Worm (Caenorhabditis elegans): ENCODE results near the gene srw-85.
A peak's percentile ranks its signal among the peaks of the same experiment; 100 is the strongest.

srw-85 gene

ce11 chrV:19431036-19431435, at the start of gene srw-85:
srw-85 (minus strand) TSS chrV:19431136.
- TF ChIP-seq nhr-19 (GFP tag; conservative IDR thresholded peaks at IDR 0.05) = no peak
- TF ChIP-seq unc-130 (tag; optimal IDR thresholded peaks at IDR 0.05) = no peak
- TF ChIP-seq lin-15B (tag; optimal IDR thresholded peaks at IDR 0.05) = no peak
- no peak for TF ChIP-seq ceh-88 (GFP tag; IDR thresholded peaks at IDR 0.05)
- TF ChIP-seq sptf-1 (tag; optimal IDR thresholded peaks at IDR 0.05) = no peak
- TF ChIP-seq unc-62 (GFP tag; optimal IDR thresholded peaks at IDR 0.05) = no peak
- no peak for TF ChIP-seq hpl-2 (GFP tag; optimal IDR thresholded peaks at IDR 0.05)
- no peak for TF ChIP-seq fos-1 (tag; optimal IDR thresholded peaks at IDR 0.05)
- no peak for TF ChIP-seq lin-35 (GFP tag; optimal IDR thresholded peaks at IDR 0.05)
- no peak for TF ChIP-seq ceh-90 (tag; optimal IDR thresholded peaks at IDR 0.05)
- no peak for TF ChIP-seq unc-86 (tag; optimal IDR thresholded peaks at IDR 0.05)
- no peak for TF ChIP-seq aly-2 (tag; optimal IDR thresholded peaks at IDR 0.05)
- no peak for TF ChIP-seq snpc-4 (tag; optimal IDR thresholded peaks at IDR 0.05)
- TF ChIP-seq fkh-10 (GFP tag; optimal IDR thresholded peaks at IDR 0.05) = no peak
- no peak for TF ChIP-seq swsn-7 (tag; optimal IDR thresholded peaks at IDR 0.05)
- no peak for TF ChIP-seq jun-1 (tag; optimal IDR thresholded peaks at IDR 0.05)
- no peak for TF ChIP-seq ama-1 (optimal IDR thresholded peaks at IDR 0.05)
- TF ChIP-seq grh-1 (GFP tag; IDR thresholded peaks at IDR 0.05) = no peak
- TF ChIP-seq unc-98 (GFP tag; IDR thresholded peaks at IDR 0.05) = no peak
- no peak for TF ChIP-seq blmp-1 (tag; optimal IDR thresholded peaks at IDR 0.05)

- TF ChIP-seq nhr-85 (tag) = peak; percentile 54
- TF ChIP-seq fkh-8 (tag; optimal IDR thresholded peaks at IDR 0.05) = no peak
Observed at ce11 chrV:19477852-19478251, 46.9 kb upstream of the srw-85 start, which contains the start of gene Y43F8B.9. Y43F8B.9 (plus strand) TSS chrV:19478152.

- TF ChIP-seq mep-1 (tag; optimal IDR thresholded peaks at IDR 0.05) = no peak
- TF ChIP-seq efl-1 (optimal IDR thresholded peaks at IDR 0.05) = peak; percentile 25 to 39
- TF ChIP-seq efl-1 (GFP tag; optimal IDR thresholded peaks at IDR 0.05 in 1 of 2) = peak; percentile 51 to 85
- TF ChIP-seq dpl-1 (GFP tag; optimal IDR thresholded peaks at IDR 0.05) = peak in 2 of 3 experiments; percentile 5 to 24
Observed at ce11 chrV:19477302-19477701, 46.4 kb upstream of the srw-85 start.

ce11 chrV:19473842-19474514, 43.0 kb upstream of the srw-85 start, which contains the start of gene Y43F8B.10:
Y43F8B.10 (plus strand) TSS chrV:19474464.
- TF ChIP-seq lin-14 (GFP tag; optimal IDR thresholded peaks at IDR 0.05) (no peak), mef-2 (tag; optimal IDR thresholded peaks at IDR 0.05) (no peak), efl-1 (optimal IDR thresholded peaks at IDR 0.05) (no peak), efl-1 (GFP tag; optimal IDR thresholded peaks at IDR 0.05 in 1 of 2) (peak in 1 of 2 experiments; percentile 44), unc-86 (tag; optimal IDR thresholded peaks at IDR 0.05) (no peak)

ce11 chrV:19470385-19470784, 39.4 kb upstream of the srw-85 start, which contains the start of gene Y43F8B.11:
Y43F8B.11 (plus strand) TSS chrV:19470685.
- TF ChIP-seq efl-1 (optimal IDR thresholded peaks at IDR 0.05) (no peak), efl-1 (GFP tag; optimal IDR thresholded peaks at IDR 0.05 in 1 of 2) (no peak), zip-4 (GFP tag; optimal IDR thresholded peaks at IDR 0.05) (no peak), dsc-1 (tag; optimal IDR thresholded peaks at IDR 0.05) (peak; percentile 48), F16B12.6 (tag; optimal IDR thresholded peaks at IDR 0.05) (no peak), lin-39 (tag; optimal IDR thresholded peaks at IDR 0.05) (no peak), nhr-85 (tag) (peak; percentile 38)

- TF ChIP-seq efl-3 (GFP tag; optimal IDR thresholded peaks at IDR 0.05) = no peak
- TF ChIP-seq nhr-11 (tag; optimal IDR thresholded peaks at IDR 0.05) = no peak
- TF ChIP-seq rnt-1 (tag; optimal IDR thresholded peaks at IDR 0.05) = no peak
- no peak for TF ChIP-seq Y116A8C.19 (tag; optimal IDR thresholded peaks at IDR 0.05; ENCODE audit: borderline replicate concordance)
- TF ChIP-seq nhr-71 (tag; optimal IDR thresholded peaks at IDR 0.05) = no peak
- no peak for TF ChIP-seq nhr-19 (GFP tag; conservative IDR thresholded peaks at IDR 0.05)
- TF ChIP-seq nhr-28 (tag; optimal IDR thresholded peaks at IDR 0.05) = no peak
- no peak for TF ChIP-seq nhr-76 (tag; optimal IDR thresholded peaks at IDR 0.05)
- TF ChIP-seq lin-14 (GFP tag; optimal IDR thresholded peaks at IDR 0.05) = no peak
- no peak for TF ChIP-seq unc-98 (GFP tag; IDR thresholded peaks at IDR 0.05)
- TF ChIP-seq nhr-77 (tag; optimal IDR thresholded peaks at IDR 0.05) = no peak
- no peak for TF ChIP-seq zip-4 (GFP tag; optimal IDR thresholded peaks at IDR 0.05)
- no peak for TF ChIP-seq snu-23 (GFP tag; optimal IDR thresholded peaks at IDR 0.05)
- TF ChIP-seq ceh-90 (tag; optimal IDR thresholded peaks at IDR 0.05) = no peak
- no peak for TF ChIP-seq tlp-1 (tag; optimal IDR thresholded peaks at IDR 0.05)
- no peak for TF ChIP-seq ces-1 (GFP tag; optimal IDR thresholded peaks at IDR 0.05)
Observed at ce11 chrV:19468083-19468482, 37.1 kb upstream of the srw-85 start, which contains the start of gene Y43F8B.12. Y43F8B.12 (plus strand) TSS chrV:19468383.

Data from whole organism, L1 larva.